Worm (Caenorhabditis elegans) whole organism, L3 larva: ENCODE measurements around the gene srv-1.

Experiments
- R02D3.7 ChIP-seq: fragments of 150-350 bp; optimal IDR thresholded peaks from 2 replicates; lab custom pipeline; 2014; ENCODE audit warnings: missing biosample characterization, missing genetic modification characterization
- ZK546.5 ChIP-seq: sonication (generic microtip); optimal IDR thresholded peaks from 2 replicates; lab custom pipeline; 2017; ENCODE audit warnings: missing biosample characterization, missing genetic modification characterization
- aly-2 ChIP-seq: fragments of 150-350 bp; optimal IDR thresholded peaks from 2 replicates; lab custom pipeline; 2014; ENCODE audit warnings: missing biosample characterization, missing genetic modification characterization
- ama-1 ChIP-seq: fragments of 150-350 bp; optimal IDR thresholded peaks from 2 replicates; lab custom pipeline; 2018
- ceh-28 ChIP-seq: fragments of 150-350 bp; optimal IDR thresholded peaks from 2 replicates; lab custom pipeline; 2014; ENCODE audit warnings: missing biosample characterization, missing genetic modification reagents, missing genetic modification characterization
- ceh-9 ChIP-seq: sonication (generic microtip); optimal IDR thresholded peaks from 2 replicates; lab custom pipeline; 2018; ENCODE audit warnings: missing biosample characterization, missing genetic modification characterization
- daf-12 ChIP-seq: fragments of 150-350 bp; optimal IDR thresholded peaks from 2 replicates; lab custom pipeline; 2014; ENCODE audit warnings: missing biosample characterization, missing genetic modification reagents, missing genetic modification characterization
- egl-27 ChIP-seq: sonication (generic microtip); optimal IDR thresholded peaks from 4 replicates; lab custom pipeline; 2017; ENCODE audit warnings: missing biosample characterization, missing genetic modification reagents, missing genetic modification characterization
- egl-5 ChIP-seq: fragments of 150-350 bp; optimal IDR thresholded peaks from 2 replicates; lab custom pipeline; 2017; ENCODE audit warnings: missing biosample characterization, missing genetic modification reagents, missing genetic modification characterization, inconsistent platforms
- elt-1 ChIP-seq: fragments of 150-350 bp; optimal IDR thresholded peaks from 2 replicates; lab custom pipeline; 2014; ENCODE audit warnings: missing biosample characterization, missing genetic modification characterization
- elt-2 ChIP-seq: sonication (generic microtip); optimal IDR thresholded peaks from 2 replicates; lab custom pipeline; 2016; ENCODE audit warnings: missing genetic modification reagents, mild to moderate bottlenecking, missing genetic modification characterization, missing compliant biosample characterization
- elt-3 ChIP-seq, 3 experiments: fragments of 150-350 bp in 1 of 3; sonication (generic microtip) in 2 of 3; optimal IDR thresholded peaks; 2 replicates in 2 of 3; 4 replicates in 1 of 3; lab custom pipeline; 2014 to 2017; ENCODE audit warnings: missing biosample characterization in 3 of 3, missing genetic modification characterization in 3 of 3
- eor-1 ChIP-seq, 2 experiments: fragments of 150-350 bp; optimal IDR thresholded peaks; 2 replicates each; lab custom pipeline; 2014 to 2018; ENCODE audit warnings: missing biosample characterization in 2 of 2, missing genetic modification characterization in 2 of 2
- fkh-10 ChIP-seq: sonication (generic microtip); optimal IDR thresholded peaks from 2 replicates; lab custom pipeline; 2017; ENCODE audit warnings: missing biosample characterization, missing genetic modification reagents, missing genetic modification characterization
- fkh-2 ChIP-seq: fragments of 150-350 bp; optimal IDR thresholded peaks from 2 replicates; lab custom pipeline; 2014; ENCODE audit warnings: missing biosample characterization, missing genetic modification reagents, missing genetic modification characterization
- fos-1 ChIP-seq: fragments of 150-350 bp; optimal IDR thresholded peaks from 2 replicates; lab custom pipeline; 2014; ENCODE audit warnings: missing biosample characterization, missing genetic modification characterization
- hmg-11 ChIP-seq: sonication (generic microtip); optimal IDR thresholded peaks from 2 replicates; lab custom pipeline; 2016; ENCODE audit warnings: missing genetic modification characterization, missing compliant biosample characterization
- jun-1 ChIP-seq: fragments of 150-350 bp; optimal IDR thresholded peaks from 2 replicates; lab custom pipeline; 2014; ENCODE audit warnings: missing biosample characterization, missing genetic modification reagents, missing genetic modification characterization
- lin-15B ChIP-seq: fragments of 150-350 bp; optimal IDR thresholded peaks from 2 replicates; lab custom pipeline; 2014; ENCODE audit warnings: missing biosample characterization, missing genetic modification characterization
- lin-39 ChIP-seq: fragments of 150-350 bp; optimal IDR thresholded peaks from 2 replicates; lab custom pipeline; 2018; ENCODE audit warnings: missing biosample characterization, missing genetic modification reagents, missing genetic modification characterization
- lsy-12 ChIP-seq: sonication (generic microtip); optimal IDR thresholded peaks from 2 replicates; lab custom pipeline; 2016; ENCODE audit warnings: mild to moderate bottlenecking, missing genetic modification characterization, missing compliant biosample characterization
- mdl-1 ChIP-seq: fragments of 150-350 bp; optimal IDR thresholded peaks from 2 replicates; lab custom pipeline; 2014; ENCODE audit warnings: missing biosample characterization, missing genetic modification characterization
- nfya-1 ChIP-seq: sonication (generic microtip); optimal IDR thresholded peaks from 2 replicates; lab custom pipeline; 2017; ENCODE audit warnings: missing genetic modification characterization, mild to moderate bottlenecking, missing compliant biosample characterization, antibody characterized with exemption, moderate library complexity; ENCODE audit not compliant: insufficient read depth
- nhr-11 ChIP-seq: fragments of 150-350 bp; optimal IDR thresholded peaks from 2 replicates; lab custom pipeline; 2014; ENCODE audit warnings: missing biosample characterization, missing genetic modification characterization
- nhr-12 ChIP-seq: fragments of 150-350 bp; optimal IDR thresholded peaks from 2 replicates; lab custom pipeline; 2014; ENCODE audit warnings: missing biosample characterization, missing genetic modification characterization
- nhr-23 ChIP-seq: fragments of 150-350 bp; optimal IDR thresholded peaks from 2 replicates; lab custom pipeline; 2014; ENCODE audit warnings: missing biosample characterization, missing genetic modification reagents, missing genetic modification characterization
- nhr-237 ChIP-seq: fragments of 150-350 bp; optimal IDR thresholded peaks from 2 replicates; lab custom pipeline; 2014; ENCODE audit warnings: missing biosample characterization, missing genetic modification characterization
- nhr-25 ChIP-seq: sonication (generic microtip); optimal IDR thresholded peaks from 2 replicates; lab custom pipeline; 2017; ENCODE audit warnings: missing biosample characterization, missing genetic modification characterization
- nhr-28 ChIP-seq: fragments of 150-350 bp; optimal IDR thresholded peaks from 2 replicates; lab custom pipeline; 2014; ENCODE audit warnings: missing biosample characterization, missing genetic modification characterization
- nhr-43 ChIP-seq: sonication (generic microtip); optimal IDR thresholded peaks from 2 replicates; lab custom pipeline; 2016; ENCODE audit warnings: mild to moderate bottlenecking, missing genetic modification characterization, missing compliant biosample characterization; ENCODE audit not compliant: poor library complexity, severe bottlenecking
- nhr-67 ChIP-seq: fragments of 150-350 bp; optimal IDR thresholded peaks from 2 replicates; lab custom pipeline; 2014; ENCODE audit warnings: missing biosample characterization, missing genetic modification characterization
- nhr-76 ChIP-seq: fragments of 150-350 bp; sonication (generic microtip); optimal IDR thresholded peaks from 5 replicates; lab custom pipeline; 2014; ENCODE audit warnings: missing biosample characterization, missing genetic modification characterization
- nhr-77 ChIP-seq: fragments of 150-350 bp; optimal IDR thresholded peaks from 2 replicates; lab custom pipeline; 2014; ENCODE audit warnings: missing biosample characterization, missing genetic modification characterization
- pha-4 ChIP-seq: fragments of 150-350 bp; optimal IDR thresholded peaks from 2 replicates; lab custom pipeline; 2014; ENCODE audit warnings: missing biosample characterization, missing genetic modification reagents, missing genetic modification characterization
- pqm-1 ChIP-seq: fragments of 150-350 bp; optimal IDR thresholded peaks from 2 replicates; lab custom pipeline; 2017; ENCODE audit warnings: missing biosample characterization, missing genetic modification characterization, inconsistent platforms
- sea-2 ChIP-seq: fragments of 150-350 bp; sonication (generic microtip); optimal IDR thresholded peaks from 4 replicates; lab custom pipeline; 2014; ENCODE audit warnings: missing biosample characterization, missing genetic modification reagents, missing genetic modification characterization
- skn-1 ChIP-seq: fragments of 150-350 bp; optimal IDR thresholded peaks from 2 replicates; lab custom pipeline; 2014; ENCODE audit warnings: missing biosample characterization, missing genetic modification characterization
- snpc-4 ChIP-seq: fragments of 150-350 bp; optimal IDR thresholded peaks from 2 replicates; lab custom pipeline; 2014; ENCODE audit warnings: missing biosample characterization, missing genetic modification characterization
- tbx-2 ChIP-seq: sonication (generic microtip); optimal IDR thresholded peaks from 2 replicates; lab custom pipeline; 2016; ENCODE audit warnings: mild to moderate bottlenecking, missing genetic modification characterization, missing compliant biosample characterization
- zag-1 ChIP-seq: fragments of 150-350 bp; optimal IDR thresholded peaks from 2 replicates; lab custom pipeline; 2014; ENCODE audit warnings: missing biosample characterization, missing genetic modification characterization
- ztf-11 ChIP-seq: fragments of 150-350 bp; optimal IDR thresholded peaks from 2 replicates; lab custom pipeline; 2014; ENCODE audit warnings: missing biosample characterization, missing genetic modification characterization
- ztf-4 ChIP-seq: fragments of 150-350 bp; optimal IDR thresholded peaks from 2 replicates; lab custom pipeline; 2014; ENCODE audit warnings: missing biosample characterization, missing genetic modification characterization

srv-1 gene

DNA sequence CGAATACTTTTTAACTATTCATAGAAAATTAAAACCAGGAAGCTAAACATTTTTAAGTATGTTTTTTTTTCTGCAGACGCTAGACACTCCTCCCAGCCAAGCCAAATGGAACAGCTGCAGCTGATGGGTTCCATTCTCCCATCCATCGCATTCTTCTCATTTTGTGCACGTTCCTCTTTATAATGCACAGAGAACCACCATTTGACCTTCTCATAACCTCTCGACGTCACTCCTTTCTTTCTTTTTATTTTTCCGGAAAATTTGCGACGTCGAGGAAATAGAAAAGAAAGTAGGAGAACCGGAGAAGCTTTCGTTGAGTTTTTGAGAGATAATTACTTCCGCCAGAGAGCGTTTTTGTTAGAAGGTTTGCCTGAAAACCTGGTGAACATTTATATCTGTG is 21.5 kb downstream of the srv-1 start:
- no peak for TF ChIP-seq lsy-12 (tag; lab: Kevin White, UChicago)
- no peak for TF ChIP-seq nhr-237 (tag; lab: Kevin White, UChicago)
- TF ChIP-seq ama-1 (lab: Kevin White, UChicago), result peak; percentile 29
- no peak for TF ChIP-seq elt-2 (tag; lab: Kevin White, UChicago)
- TF ChIP-seq sea-2 (GFP tag; lab: Kevin White, UChicago), result no peak
- TF ChIP-seq egl-5 (tag; lab: Kevin White, UChicago), result peak; percentile 37
- no peak for TF ChIP-seq nhr-67
- TF ChIP-seq lin-39 (tag; lab: Kevin White, UChicago), result peak; percentile 18
- TF ChIP-seq elt-3 (tag; optimal IDR thresholded peaks at IDR 0.05; lab: Kevin White, UChicago), result no peak
- TF ChIP-seq skn-1 (tag; lab: Kevin White, UChicago), result no peak
- peak; percentile 33 for TF ChIP-seq nfya-1 (tag; lab: Kevin White, UChicago)

- peak; percentile 31 for TF ChIP-seq elt-2 (tag; lab: Kevin White, UChicago)
- no peak for TF ChIP-seq skn-1 (tag; lab: Kevin White, UChicago)
- no peak for TF ChIP-seq hmg-11
- no peak for TF ChIP-seq nhr-237 (tag; lab: Kevin White, UChicago)
- TF ChIP-seq nhr-23 (tag; lab: Kevin White, UChicago), result peak; percentile 40
- TF ChIP-seq nhr-43, result peak; percentile 67
- no peak for TF ChIP-seq snpc-4 (tag; lab: Kevin White, UChicago)
- no peak for TF ChIP-seq lin-39 (tag; lab: Kevin White, UChicago)
- TF ChIP-seq nhr-28 (tag; lab: Kevin White, UChicago), result no peak
- no peak for TF ChIP-seq nhr-67
- no peak for TF ChIP-seq fos-1 (tag; lab: Kevin White, UChicago)
- TF ChIP-seq tbx-2 (tag; lab: Kevin White, UChicago), result no peak
- no peak for TF ChIP-seq mdl-1 (tag; lab: Kevin White, UChicago)
- TF ChIP-seq eor-1 (tag; optimal IDR thresholded peaks at IDR 0.05; lab: Kevin White, UChicago), result no peak
- no peak for TF ChIP-seq R02D3.7 (tag; lab: Kevin White, UChicago)
- no peak for TF ChIP-seq elt-3 (tag; optimal IDR thresholded peaks at IDR 0.05; lab: Kevin White, UChicago)
- no peak for TF ChIP-seq ceh-28
- no peak for TF ChIP-seq egl-5 (tag; lab: Kevin White, UChicago)
- no peak for TF ChIP-seq zag-1 (tag; lab: Kevin White, UChicago)
- no peak for TF ChIP-seq nhr-11
- TF ChIP-seq nfya-1 (tag; lab: Kevin White, UChicago), result no peak
- no peak for TF ChIP-seq lsy-12 (tag; lab: Kevin White, UChicago)
- no peak for TF ChIP-seq nhr-77
- TF ChIP-seq daf-12 (tag; lab: Kevin White, UChicago), result no peak
- no peak for TF ChIP-seq nhr-25 (tag; lab: Kevin White, UChicago)
- no peak for TF ChIP-seq pha-4
- TF ChIP-seq ama-1 (lab: Kevin White, UChicago), result no peak
- no peak for TF ChIP-seq egl-27 (tag; lab: Kevin White, UChicago)
- TF ChIP-seq ztf-11 (tag; lab: Kevin White, UChicago), result no peak
- no peak for TF ChIP-seq nhr-12 (tag; lab: Kevin White, UChicago)
- TF ChIP-seq ztf-4, result no peak
- peak; percentile 14 for TF ChIP-seq jun-1 (tag; lab: Kevin White, UChicago)
- no peak for TF ChIP-seq ZK546.5 (tag; lab: Kevin White, UChicago)
- TF ChIP-seq fkh-10, result no peak
- TF ChIP-seq elt-1 (tag; lab: Kevin White, UChicago), result no peak
- TF ChIP-seq aly-2 (tag; lab: Kevin White, UChicago), result no peak
- peak; percentile 89 for TF ChIP-seq pqm-1 (tag; lab: Kevin White, UChicago)
- TF ChIP-seq sea-2 (GFP tag; lab: Kevin White, UChicago), result no peak
- no peak for TF ChIP-seq lin-15B (tag; lab: Kevin White, UChicago)
- TF ChIP-seq ceh-9 (tag; lab: Kevin White, UChicago), result no peak
- TF ChIP-seq fkh-2 (tag; lab: Kevin White, UChicago), result no peak
- TF ChIP-seq nhr-76, result no peak
Measured at ce11 chrIII:6872534-6873150, 22.5 kb downstream of the srv-1 start, which contains the start of gene K04C2.3. K04C2.3 (plus strand) TSS chrIII:6873089.
